Fruit fly (Drosophila melanogaster): Measurements from ENCODE around the gene Cpr76Bc.

dm6 chr3L:19563014-19563413 is 42.3 kb downstream of the Cpr76Bc start:
- TF ChIP-seq Myc (optimal IDR thresholded peaks at IDR 0.05) (no peak), ttk (optimal IDR thresholded peaks at IDR 0.05) (no peak), h (optimal IDR thresholded peaks at IDR 0.05) (no peak), psq (optimal IDR thresholded peaks at IDR 0.05) (no peak), insv (optimal IDR thresholded peaks at IDR 0.05) (no peak), Sin3A (optimal IDR thresholded peaks at IDR 0.05) (no peak)
